Worm (Caenorhabditis elegans) whole organism, L1 larva: ENCODE results near the gene F48E3.2.

Source experiments
- C16A3.4 ChIP-seq: fragments of 150-350 bp; optimal IDR thresholded peaks from 2 replicates; lab custom pipeline; 2014; ENCODE audit warnings: missing biosample characterization, missing genetic modification characterization
- ceh-82 ChIP-seq, 3 experiments: fragments of 150-350 bp in 1 of 3; sonication (generic microtip) in 2 of 3; optimal IDR thresholded peaks; 2 replicates each; lab custom pipeline; 2014 to 2017; ENCODE audit warnings: missing biosample characterization in 3 of 3, missing genetic modification characterization in 3 of 3
- egl-13 ChIP-seq: sonication (generic microtip); optimal IDR thresholded peaks from 2 replicates; lab custom pipeline; 2016; ENCODE audit warnings: missing genotype, missing genetic modification reagents, missing genetic modification characterization, missing compliant biosample characterization
- egl-27 ChIP-seq, 2 experiments: fragments of 150-350 bp in 1 of 2; sonication (generic microtip); optimal IDR thresholded peaks; 3 replicates each; lab custom pipeline; 2017 to 2018; ENCODE audit warnings: missing biosample characterization in 2 of 2, missing genetic modification characterization in 2 of 2, missing genetic modification reagents in 2 of 2
- mab-9 ChIP-seq: fragments of 200-800 bp; sonication (Bioruptor generic); IDR thresholded peaks from 2 replicates; pipeline ENCODE4 v1.3.6; 2022; ENCODE audit warnings: missing genetic modification reagents, missing genetic modification characterization, missing compliant biosample characterization
- skn-1 ChIP-seq: fragments of 150-350 bp; optimal IDR thresholded peaks from 2 replicates; lab custom pipeline; 2014; ENCODE audit warnings: missing biosample characterization, missing genetic modification characterization
- snpc-4 ChIP-seq: fragments of 150-350 bp; optimal IDR thresholded peaks from 2 replicates; lab custom pipeline; 2014; ENCODE audit warnings: missing biosample characterization, missing genetic modification characterization
- snu-23 ChIP-seq: sonication (generic microtip); optimal IDR thresholded peaks from 2 replicates; lab custom pipeline; 2016; ENCODE audit warnings: missing genetic modification characterization, missing compliant biosample characterization
- sptf-1 ChIP-seq: fragments of 150-350 bp; optimal IDR thresholded peaks from 2 replicates; lab custom pipeline; 2014; ENCODE audit warnings: missing biosample characterization, missing genetic modification characterization
- unc-130 ChIP-seq: fragments of 150-350 bp; optimal IDR thresholded peaks from 2 replicates; lab custom pipeline; 2017; ENCODE audit warnings: missing biosample characterization, missing genetic modification characterization, inconsistent platforms
- unc-86 ChIP-seq: sonication (generic microtip); optimal IDR thresholded peaks from 2 replicates; lab custom pipeline; 2016; ENCODE audit warnings: missing genetic modification characterization, missing compliant biosample characterization

- TF ChIP-seq unc-86 (tag; lab: Kevin White, UChicago) (no peak), egl-13 (tag; lab: Kevin White, UChicago) (no peak), snu-23 (peak; percentile 8), ceh-82 (tag; optimal IDR thresholded peaks at IDR 0.05; lab: Kevin White, UChicago) (peak in 1 of 3 experiments; percentile 16), C16A3.4 (tag; lab: Kevin White, UChicago) (no peak), skn-1 (tag; lab: Kevin White, UChicago) (no peak), unc-130 (no peak), egl-27 (tag; optimal IDR thresholded peaks at IDR 0.05; lab: Kevin White, UChicago) (no peak), snpc-4 (tag; lab: Kevin White, UChicago) (no peak), sptf-1 (tag; lab: Kevin White, UChicago) (no peak), mab-9 (no peak)
Observed at ce11 chrX:7478476-7478875, 14.4 kb downstream of the F48E3.2 start.
